Worm (Caenorhabditis elegans) whole organism, L2 larva: Measurements from ENCODE around the gene Y55F3AM.9.
A peak's percentile ranks its signal among the peaks of the same experiment; 100 is the strongest.

ENCODE experiments used
- C34F6.9 ChIP-seq: fragments of 150-350 bp; optimal IDR thresholded peaks from 2 replicates; lab custom pipeline; 2014; ENCODE audit warnings: missing biosample characterization, missing genetic modification characterization
- F13H6.1 ChIP-seq: sonication (generic microtip); optimal IDR thresholded peaks from 2 replicates; lab custom pipeline; 2016; ENCODE audit warnings: missing genetic modification characterization, missing compliant biosample characterization
- R02D3.7 ChIP-seq: fragments of 150-350 bp; optimal IDR thresholded peaks from 2 replicates; lab custom pipeline; 2014; ENCODE audit warnings: missing biosample characterization, missing genetic modification characterization
- Y55F3AM.14 ChIP-seq: fragments of 200-800 bp; sonication (Bioruptor generic); optimal IDR thresholded peaks from 2 replicates; lab custom pipeline; 2018; ENCODE audit warnings: mild to moderate bottlenecking, missing genetic modification characterization, missing compliant biosample characterization
- ZK546.5 ChIP-seq: sonication (generic microtip); optimal IDR thresholded peaks from 2 replicates; lab custom pipeline; 2017; ENCODE audit warnings: missing biosample characterization, missing genetic modification characterization
- alr-1 ChIP-seq: fragments of 150-350 bp; optimal IDR thresholded peaks from 2 replicates; lab custom pipeline; 2014; ENCODE audit warnings: missing biosample characterization, missing genetic modification characterization
- aly-2 ChIP-seq: fragments of 150-350 bp; optimal IDR thresholded peaks from 2 replicates; lab custom pipeline; 2014; ENCODE audit warnings: missing biosample characterization, missing genetic modification characterization
- ama-1 ChIP-seq: fragments of 150-350 bp; optimal IDR thresholded peaks from 2 replicates; lab custom pipeline; 2018; ENCODE audit warnings: inconsistent platforms
- blmp-1 ChIP-seq: sonication (generic microtip); optimal IDR thresholded peaks from 2 replicates; lab custom pipeline; 2017; ENCODE audit warnings: missing genetic modification characterization, mild to moderate bottlenecking, missing compliant biosample characterization, antibody characterized with exemption, moderate library complexity; ENCODE audit not compliant: insufficient read depth
- ceh-16 ChIP-seq: fragments of 150-350 bp; optimal IDR thresholded peaks from 2 replicates; lab custom pipeline; 2014; ENCODE audit warnings: missing biosample characterization, missing genetic modification characterization
- ceh-82 ChIP-seq: fragments of 150-350 bp; optimal IDR thresholded peaks from 2 replicates; lab custom pipeline; 2014; ENCODE audit warnings: missing biosample characterization, missing genetic modification characterization
- crh-2 ChIP-seq: sonication (generic microtip); optimal IDR thresholded peaks from 2 replicates; lab custom pipeline; 2017; ENCODE audit warnings: missing biosample characterization, missing genetic modification characterization
- dmd-4 ChIP-seq: sonication (generic microtip); optimal IDR thresholded peaks from 2 replicates; lab custom pipeline; 2017; ENCODE audit warnings: missing biosample characterization, missing genetic modification characterization
- egl-27 ChIP-seq: sonication (generic microtip); optimal IDR thresholded peaks from 3 replicates; lab custom pipeline; 2017; ENCODE audit warnings: missing biosample characterization, missing genetic modification reagents, missing genetic modification characterization
- elt-1 ChIP-seq: fragments of 150-350 bp; optimal IDR thresholded peaks from 2 replicates; lab custom pipeline; 2014; ENCODE audit warnings: missing biosample characterization, missing genetic modification characterization
- elt-3 ChIP-seq: sonication (generic microtip); optimal IDR thresholded peaks from 2 replicates; lab custom pipeline; 2017; ENCODE audit warnings: missing biosample characterization, missing genetic modification characterization
- fos-1 ChIP-seq: fragments of 150-350 bp; optimal IDR thresholded peaks from 2 replicates; lab custom pipeline; 2014; ENCODE audit warnings: missing biosample characterization, missing genetic modification characterization
- gmeb-1 ChIP-seq: fragments of 150-350 bp; optimal IDR thresholded peaks from 2 replicates; lab custom pipeline; 2014; ENCODE audit warnings: missing biosample characterization, missing genetic modification characterization
- lin-11 ChIP-seq: fragments of 150-350 bp; sonication (generic microtip); optimal IDR thresholded peaks from 2 replicates; lab custom pipeline; 2014; ENCODE audit warnings: missing biosample characterization, missing genetic modification characterization, inconsistent platforms, mixed read lengths
- lin-13 ChIP-seq: fragments of 150-350 bp; optimal IDR thresholded peaks from 2 replicates; lab custom pipeline; 2014; ENCODE audit warnings: missing biosample characterization, missing genetic modification reagents, missing genetic modification characterization
- lin-39 ChIP-seq: fragments of 150-350 bp; optimal IDR thresholded peaks from 2 replicates; lab custom pipeline; 2014; ENCODE audit warnings: missing biosample characterization, missing genetic modification reagents, missing genetic modification characterization
- lsy-2 ChIP-seq, 2 experiments: fragments of 150-350 bp in 1 of 2; sonication (generic microtip) in 1 of 2; optimal IDR thresholded peaks; 2 replicates each; lab custom pipeline; 2014 to 2017; ENCODE audit warnings: missing biosample characterization in 2 of 2, missing genetic modification characterization in 2 of 2
- mab-5 ChIP-seq: fragments of 150-350 bp; optimal IDR thresholded peaks from 2 replicates; lab custom pipeline; 2014; ENCODE audit warnings: missing biosample characterization, missing genetic modification characterization
- mbf-1 ChIP-seq: sonication (generic microtip); optimal IDR thresholded peaks from 2 replicates; lab custom pipeline; 2017; ENCODE audit warnings: missing biosample characterization, missing genetic modification characterization
- mdl-1 ChIP-seq, 2 experiments: fragments of 150-350 bp in 1 of 2; sonication (generic microtip) in 1 of 2; optimal IDR thresholded peaks; 2 replicates each; lab custom pipeline; 2017; ENCODE audit warnings: missing biosample characterization in 2 of 2, missing genetic modification characterization in 2 of 2
- nhr-10 ChIP-seq: sonication (generic microtip); optimal IDR thresholded peaks from 2 replicates; lab custom pipeline; 2017; ENCODE audit warnings: missing biosample characterization, missing genetic modification characterization
- nhr-11 ChIP-seq: fragments of 150-350 bp; optimal IDR thresholded peaks from 2 replicates; lab custom pipeline; 2014; ENCODE audit warnings: missing biosample characterization, missing genetic modification characterization
- nhr-12 ChIP-seq: fragments of 150-350 bp; optimal IDR thresholded peaks from 2 replicates; lab custom pipeline; 2014; ENCODE audit warnings: missing biosample characterization, missing genetic modification characterization
- nhr-129 ChIP-seq: fragments of 150-350 bp; optimal IDR thresholded peaks from 2 replicates; lab custom pipeline; 2014; ENCODE audit warnings: missing biosample characterization, missing genetic modification characterization
- nhr-21 ChIP-seq: fragments of 150-350 bp; optimal IDR thresholded peaks from 2 replicates; lab custom pipeline; 2014; ENCODE audit warnings: missing biosample characterization, missing genetic modification characterization
- nhr-23 ChIP-seq: fragments of 150-350 bp; optimal IDR thresholded peaks from 2 replicates; lab custom pipeline; 2014; ENCODE audit warnings: missing biosample characterization, missing genetic modification reagents, missing genetic modification characterization
- nhr-237 ChIP-seq: fragments of 150-350 bp; optimal IDR thresholded peaks from 2 replicates; lab custom pipeline; 2014; ENCODE audit warnings: missing biosample characterization, missing genetic modification characterization
- nhr-25 ChIP-seq: fragments of 150-350 bp; sonication (generic microtip); optimal IDR thresholded peaks from 3 replicates; lab custom pipeline; 2014; ENCODE audit warnings: missing biosample characterization, missing genetic modification characterization
- nhr-6 ChIP-seq: fragments of 150-350 bp; optimal IDR thresholded peaks from 2 replicates; lab custom pipeline; 2014; ENCODE audit warnings: missing biosample characterization, missing genetic modification characterization
- nhr-77 ChIP-seq: fragments of 150-350 bp; optimal IDR thresholded peaks from 2 replicates; lab custom pipeline; 2014; ENCODE audit warnings: missing biosample characterization, missing genetic modification characterization
- peb-1 ChIP-seq: fragments of 150-350 bp; optimal IDR thresholded peaks from 2 replicates; lab custom pipeline; 2014; ENCODE audit warnings: missing biosample characterization, missing genetic modification characterization
- sem-4 ChIP-seq: fragments of 150-350 bp; optimal IDR thresholded peaks from 2 replicates; lab custom pipeline; 2014; ENCODE audit warnings: missing biosample characterization, missing genetic modification reagents, missing genetic modification characterization
- skn-1 ChIP-seq: sonication (generic microtip); optimal IDR thresholded peaks from 2 replicates; lab custom pipeline; 2017; ENCODE audit warnings: missing biosample characterization, missing genetic modification characterization
- sma-3 ChIP-seq: sonication (generic microtip); optimal IDR thresholded peaks from 2 replicates; lab custom pipeline; 2016; ENCODE audit warnings: missing genetic modification reagents, missing genetic modification characterization, missing compliant biosample characterization
- sma-9 ChIP-seq, 2 experiments: fragments of 150-350 bp in 1 of 2; sonication (generic microtip) in 1 of 2; optimal IDR thresholded peaks; 2 replicates each; lab custom pipeline; 2014 to 2016; ENCODE audit warnings: missing genetic modification characterization in 2 of 2, mild to moderate bottlenecking in 1 of 2, missing biosample characterization in 1 of 2, missing compliant biosample characterization in 1 of 2, missing genetic modification reagents in 1 of 2, moderate library complexity in 1 of 2
- snpc-4 ChIP-seq: fragments of 150-350 bp; optimal IDR thresholded peaks from 2 replicates; lab custom pipeline; 2014; ENCODE audit warnings: missing biosample characterization, missing genetic modification characterization
- unc-39 ChIP-seq: fragments of 150-350 bp; optimal IDR thresholded peaks from 2 replicates; lab custom pipeline; 2014; ENCODE audit warnings: missing biosample characterization, missing genetic modification characterization
- unc-55 ChIP-seq: fragments of 150-350 bp; sonication (generic microtip); optimal IDR thresholded peaks from 3 replicates; lab custom pipeline; 2014; ENCODE audit warnings: missing biosample characterization, missing genetic modification reagents, missing genetic modification characterization
- unc-62 ChIP-seq: fragments of 150-350 bp; optimal IDR thresholded peaks from 2 replicates; lab custom pipeline; 2014; ENCODE audit warnings: missing biosample characterization, missing genetic modification reagents, missing genetic modification characterization
- zag-1 ChIP-seq: fragments of 150-350 bp; optimal IDR thresholded peaks from 2 replicates; lab custom pipeline; 2014; ENCODE audit warnings: missing biosample characterization, missing genetic modification characterization
- ztf-1 ChIP-seq: fragments of 200-800 bp; sonication (Bioruptor generic); conservative IDR thresholded peaks from 2 replicates; pipeline ENCODE4 v1.3.6; 2022; ENCODE audit warnings: missing genetic modification characterization, missing compliant biosample characterization
- ztf-11 ChIP-seq: sonication (generic microtip); optimal IDR thresholded peaks from 2 replicates; lab custom pipeline; 2017; ENCODE audit warnings: missing biosample characterization, missing genetic modification characterization
- ztf-4 ChIP-seq: fragments of 150-350 bp; optimal IDR thresholded peaks from 2 replicates; lab custom pipeline; 2014; ENCODE audit warnings: missing biosample characterization, missing genetic modification characterization

Y55F3AM.9 gene

ce11 chrIV:1009546-1009945, at the start of gene Y55F3AM.9:
TSS of gene Y55F3AM.9 (minus strand) at chrIV:1009734.
- TF ChIP-seq unc-55 (GFP tag; lab: Kevin White, UChicago) (peak; percentile 64), mab-5 (tag; lab: Kevin White, UChicago) (no peak), crh-2 (peak; percentile 20), nhr-25 (tag; lab: Kevin White, UChicago) (no peak), nhr-21 (no peak), ztf-11 (tag; lab: Kevin White, UChicago) (no peak), blmp-1 (tag; lab: Kevin White, UChicago) (no peak), peb-1 (tag; lab: Kevin White, UChicago) (no peak), ztf-4 (no peak), lin-39 (tag; lab: Kevin White, UChicago) (no peak), sem-4 (no peak), nhr-129 (tag; lab: Kevin White, UChicago) (peak; percentile 42), ZK546.5 (tag; lab: Kevin White, UChicago) (no peak), nhr-10 (no peak), lin-11 (tag; lab: Kevin White, UChicago) (no peak), elt-3 (tag; lab: Kevin White, UChicago) (no peak), R02D3.7 (tag; lab: Kevin White, UChicago) (no peak), egl-27 (tag; lab: Kevin White, UChicago) (no peak), unc-62 (GFP tag; lab: Kevin White, UChicago) (no peak), C34F6.9 (tag; lab: Kevin White, UChicago) (peak; percentile 66), skn-1 (tag; lab: Kevin White, UChicago) (no peak), sma-3 (GFP tag; lab: Kevin White, UChicago) (no peak), Y55F3AM.14 (no peak), ceh-82 (tag; lab: Kevin White, UChicago) (no peak), fos-1 (tag; lab: Kevin White, UChicago) (peak; percentile 27), ama-1 (lab: Kevin White, UChicago) (peak; percentile 18), F13H6.1 (tag; lab: Kevin White, UChicago) (no peak), mbf-1 (no peak), nhr-77 (tag; lab: Kevin White, UChicago) (no peak), nhr-6 (no peak), zag-1 (no peak), lsy-2 (tag; optimal IDR thresholded peaks at IDR 0.05; lab: Kevin White, UChicago) (peak; percentile 33 to 76), dmd-4 (tag; lab: Kevin White, UChicago) (no peak), sma-9 (GFP tag; optimal IDR thresholded peaks at IDR 0.05; lab: Kevin White, UChicago) (no peak), sma-9 (tag; optimal IDR thresholded peaks at IDR 0.05; lab: Kevin White, UChicago) (no peak), nhr-23 (tag; lab: Kevin White, UChicago) (no peak), aly-2 (no peak), ztf-1 (GFP tag; lab: Robert Waterston, UW) (no peak), alr-1 (tag; lab: Kevin White, UChicago) (no peak), nhr-237 (no peak), mdl-1 (tag; optimal IDR thresholded peaks at IDR 0.05; lab: Kevin White, UChicago) (no peak), elt-1 (tag; lab: Kevin White, UChicago) (no peak), nhr-12 (tag; lab: Kevin White, UChicago) (no peak), nhr-11 (tag; lab: Kevin White, UChicago) (no peak), ceh-16 (tag; lab: Kevin White, UChicago) (no peak), lin-13 (no peak), unc-39 (no peak), snpc-4 (no peak), gmeb-1 (tag; lab: Kevin White, UChicago) (peak; percentile 34)
